Worm (Caenorhabditis elegans) whole organism, L3 larva: ENCODE data around the gene dagl-2.

Source experiments
- ZK546.5 ChIP-seq: sonication (generic microtip); optimal IDR thresholded peaks from 2 replicates; lab custom pipeline; 2017; ENCODE audit warnings: missing biosample characterization, missing genetic modification characterization
- ama-1 ChIP-seq: fragments of 150-350 bp; optimal IDR thresholded peaks from 2 replicates; lab custom pipeline; 2018
- ceh-28 ChIP-seq: fragments of 150-350 bp; optimal IDR thresholded peaks from 2 replicates; lab custom pipeline; 2014; ENCODE audit warnings: missing biosample characterization, missing genetic modification reagents, missing genetic modification characterization
- ceh-82 ChIP-seq: fragments of 150-350 bp; optimal IDR thresholded peaks from 2 replicates; lab custom pipeline; 2014; ENCODE audit warnings: missing biosample characterization, missing genetic modification characterization
- ceh-9 ChIP-seq: sonication (generic microtip); optimal IDR thresholded peaks from 2 replicates; lab custom pipeline; 2018; ENCODE audit warnings: missing biosample characterization, missing genetic modification characterization
- daf-12 ChIP-seq: fragments of 150-350 bp; optimal IDR thresholded peaks from 2 replicates; lab custom pipeline; 2014; ENCODE audit warnings: missing biosample characterization, missing genetic modification reagents, missing genetic modification characterization
- egl-27 ChIP-seq: sonication (generic microtip); optimal IDR thresholded peaks from 4 replicates; lab custom pipeline; 2017; ENCODE audit warnings: missing biosample characterization, missing genetic modification reagents, missing genetic modification characterization
- egl-5 ChIP-seq: fragments of 150-350 bp; optimal IDR thresholded peaks from 2 replicates; lab custom pipeline; 2017; ENCODE audit warnings: missing biosample characterization, missing genetic modification reagents, missing genetic modification characterization, inconsistent platforms
- elt-1 ChIP-seq: fragments of 150-350 bp; optimal IDR thresholded peaks from 2 replicates; lab custom pipeline; 2014; ENCODE audit warnings: missing biosample characterization, missing genetic modification characterization
- elt-2 ChIP-seq: sonication (generic microtip); optimal IDR thresholded peaks from 2 replicates; lab custom pipeline; 2016; ENCODE audit warnings: missing genetic modification reagents, mild to moderate bottlenecking, missing genetic modification characterization, missing compliant biosample characterization
- elt-3 ChIP-seq, 3 experiments: fragments of 150-350 bp in 1 of 3; sonication (generic microtip) in 2 of 3; optimal IDR thresholded peaks; 2 replicates in 2 of 3; 4 replicates in 1 of 3; lab custom pipeline; 2014 to 2017; ENCODE audit warnings: missing biosample characterization in 3 of 3, missing genetic modification characterization in 3 of 3
- fkh-10 ChIP-seq: sonication (generic microtip); optimal IDR thresholded peaks from 2 replicates; lab custom pipeline; 2017; ENCODE audit warnings: missing biosample characterization, missing genetic modification reagents, missing genetic modification characterization
- hmg-11 ChIP-seq: sonication (generic microtip); optimal IDR thresholded peaks from 2 replicates; lab custom pipeline; 2016; ENCODE audit warnings: missing genetic modification characterization, missing compliant biosample characterization
- jun-1 ChIP-seq: fragments of 150-350 bp; optimal IDR thresholded peaks from 2 replicates; lab custom pipeline; 2014; ENCODE audit warnings: missing biosample characterization, missing genetic modification reagents, missing genetic modification characterization
- lin-39 ChIP-seq: fragments of 150-350 bp; optimal IDR thresholded peaks from 2 replicates; lab custom pipeline; 2018; ENCODE audit warnings: missing biosample characterization, missing genetic modification reagents, missing genetic modification characterization
- mdl-1 ChIP-seq: fragments of 150-350 bp; optimal IDR thresholded peaks from 2 replicates; lab custom pipeline; 2014; ENCODE audit warnings: missing biosample characterization, missing genetic modification characterization
- mml-1 ChIP-seq: fragments of 150-350 bp; sonication (generic microtip); optimal IDR thresholded peaks from 3 replicates; lab custom pipeline; 2014; ENCODE audit warnings: missing biosample characterization, missing genetic modification characterization
- nfya-1 ChIP-seq: sonication (generic microtip); optimal IDR thresholded peaks from 2 replicates; lab custom pipeline; 2017; ENCODE audit warnings: missing genetic modification characterization, mild to moderate bottlenecking, missing compliant biosample characterization, antibody characterized with exemption, moderate library complexity; ENCODE audit not compliant: insufficient read depth
- nhr-11 ChIP-seq: fragments of 150-350 bp; optimal IDR thresholded peaks from 2 replicates; lab custom pipeline; 2014; ENCODE audit warnings: missing biosample characterization, missing genetic modification characterization
- nhr-12 ChIP-seq: fragments of 150-350 bp; optimal IDR thresholded peaks from 2 replicates; lab custom pipeline; 2014; ENCODE audit warnings: missing biosample characterization, missing genetic modification characterization
- nhr-23 ChIP-seq: fragments of 150-350 bp; optimal IDR thresholded peaks from 2 replicates; lab custom pipeline; 2014; ENCODE audit warnings: missing biosample characterization, missing genetic modification reagents, missing genetic modification characterization
- nhr-237 ChIP-seq: fragments of 150-350 bp; optimal IDR thresholded peaks from 2 replicates; lab custom pipeline; 2014; ENCODE audit warnings: missing biosample characterization, missing genetic modification characterization
- nhr-25 ChIP-seq: sonication (generic microtip); optimal IDR thresholded peaks from 2 replicates; lab custom pipeline; 2017; ENCODE audit warnings: missing biosample characterization, missing genetic modification characterization
- nhr-28 ChIP-seq: fragments of 150-350 bp; optimal IDR thresholded peaks from 2 replicates; lab custom pipeline; 2014; ENCODE audit warnings: missing biosample characterization, missing genetic modification characterization
- nhr-43 ChIP-seq: sonication (generic microtip); optimal IDR thresholded peaks from 2 replicates; lab custom pipeline; 2016; ENCODE audit warnings: mild to moderate bottlenecking, missing genetic modification characterization, missing compliant biosample characterization; ENCODE audit not compliant: poor library complexity, severe bottlenecking
- nhr-67 ChIP-seq: fragments of 150-350 bp; optimal IDR thresholded peaks from 2 replicates; lab custom pipeline; 2014; ENCODE audit warnings: missing biosample characterization, missing genetic modification characterization
- nhr-76 ChIP-seq: fragments of 150-350 bp; sonication (generic microtip); optimal IDR thresholded peaks from 5 replicates; lab custom pipeline; 2014; ENCODE audit warnings: missing biosample characterization, missing genetic modification characterization
- pqm-1 ChIP-seq: fragments of 150-350 bp; optimal IDR thresholded peaks from 2 replicates; lab custom pipeline; 2017; ENCODE audit warnings: missing biosample characterization, missing genetic modification characterization, inconsistent platforms
- sea-2 ChIP-seq: fragments of 150-350 bp; sonication (generic microtip); optimal IDR thresholded peaks from 4 replicates; lab custom pipeline; 2014; ENCODE audit warnings: missing biosample characterization, missing genetic modification reagents, missing genetic modification characterization
- skn-1 ChIP-seq: fragments of 150-350 bp; optimal IDR thresholded peaks from 2 replicates; lab custom pipeline; 2014; ENCODE audit warnings: missing biosample characterization, missing genetic modification characterization
- tbx-2 ChIP-seq: sonication (generic microtip); optimal IDR thresholded peaks from 2 replicates; lab custom pipeline; 2016; ENCODE audit warnings: mild to moderate bottlenecking, missing genetic modification characterization, missing compliant biosample characterization
- unc-39 ChIP-seq: sonication (generic microtip); optimal IDR thresholded peaks from 4 replicates; lab custom pipeline; 2017; ENCODE audit warnings: missing biosample characterization, missing genetic modification characterization
- zag-1 ChIP-seq: fragments of 150-350 bp; optimal IDR thresholded peaks from 2 replicates; lab custom pipeline; 2014; ENCODE audit warnings: missing biosample characterization, missing genetic modification characterization
- ztf-4 ChIP-seq: fragments of 150-350 bp; optimal IDR thresholded peaks from 2 replicates; lab custom pipeline; 2014; ENCODE audit warnings: missing biosample characterization, missing genetic modification characterization

Gene dagl-2

DNA sequence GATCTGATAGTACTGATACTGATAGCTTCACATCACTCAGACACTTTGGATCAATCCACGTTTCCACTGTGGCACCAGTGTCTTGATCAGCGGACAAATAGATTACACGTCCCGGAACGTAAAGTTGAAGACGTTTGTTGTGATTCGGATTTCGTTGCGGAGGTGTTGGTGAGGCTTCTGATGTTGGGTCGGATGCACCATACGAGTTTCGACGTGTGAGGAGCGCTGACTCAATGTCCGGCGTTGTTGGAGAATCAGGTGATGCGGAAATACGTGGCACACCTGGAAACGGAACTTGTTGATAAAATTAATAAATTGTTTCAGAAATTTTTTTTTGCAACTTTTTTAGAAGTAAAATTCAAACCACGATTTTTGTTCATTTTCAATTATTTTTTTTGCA, 4.3 kb downstream of the dagl-2 start, which contains the start of gene alh-11:
Gene alh-11, minus strand, starts transcription at position 101 of the 400 bp plus-strand sequence.
- TF ChIP-seq nhr-12 (tag; lab: Kevin White, UChicago) = no peak
- TF ChIP-seq nhr-28 (tag; lab: Kevin White, UChicago) = no peak
- TF ChIP-seq nhr-76 = no peak
- TF ChIP-seq fkh-10 (GFP tag; lab: Kevin White, UChicago) = no peak
- no peak for TF ChIP-seq lin-39 (tag; lab: Kevin White, UChicago)

DNA sequence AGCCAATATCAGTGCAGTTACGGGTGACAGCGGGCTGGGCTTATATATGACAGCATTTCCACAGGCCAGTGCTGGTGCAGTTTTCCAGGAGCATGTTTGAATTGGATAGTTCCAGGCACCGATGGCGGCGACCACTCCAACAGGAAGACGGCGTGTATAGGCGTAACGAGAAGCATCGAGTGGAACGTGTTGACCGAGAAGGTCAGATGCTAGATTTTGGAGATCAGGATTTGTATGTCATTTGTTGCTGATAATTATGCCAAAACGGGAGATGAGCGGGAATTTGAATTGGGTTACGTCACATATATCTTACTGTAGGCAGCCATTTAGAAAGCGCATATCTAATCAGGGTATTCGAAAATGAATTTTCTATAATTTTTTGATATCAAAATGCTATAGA, 7.7 kb downstream of the dagl-2 start:
- TF ChIP-seq nhr-76 (no peak), egl-27 (tag; lab: Kevin White, UChicago) (no peak)

DNA sequence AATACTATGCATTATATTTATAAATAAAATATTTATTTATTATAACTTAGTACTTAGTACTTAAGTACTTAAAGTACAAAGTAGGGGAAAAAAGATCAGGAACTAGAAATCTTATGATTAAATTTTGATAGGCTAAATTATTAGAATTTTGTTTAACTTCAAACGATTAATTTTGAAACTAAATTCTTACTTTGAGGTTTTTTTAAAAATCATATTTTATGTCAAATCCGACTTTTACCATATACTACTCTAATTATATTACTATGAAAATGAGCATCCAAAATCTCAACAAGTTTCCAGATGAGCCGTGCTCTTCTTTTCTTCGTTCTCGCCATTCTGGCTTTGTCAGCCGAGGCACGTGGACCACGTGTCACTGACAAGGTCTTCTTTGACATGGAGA, 10.0 kb downstream of the dagl-2 start, which contains the start of gene cyn-6:
Gene cyn-6, plus strand, starts transcription at position 301 of the 400 bp plus-strand sequence.
- TF ChIP-seq ZK546.5 (tag; lab: Kevin White, UChicago) = no peak
- TF ChIP-seq ztf-4 (tag; lab: Kevin White, UChicago) = no peak
- TF ChIP-seq ama-1 = no peak
- TF ChIP-seq elt-1 (tag; lab: Kevin White, UChicago) = no peak
- no peak for TF ChIP-seq nhr-76
- TF ChIP-seq egl-5 = no peak
- TF ChIP-seq ceh-9 = no peak
- no peak for TF ChIP-seq skn-1 (tag; lab: Kevin White, UChicago)
- no peak for TF ChIP-seq nhr-237 (tag; lab: Kevin White, UChicago)
- TF ChIP-seq elt-2 (tag; lab: Kevin White, UChicago) = no peak
- no peak for TF ChIP-seq nhr-67
- no peak for TF ChIP-seq pqm-1 (tag; lab: Kevin White, UChicago)
- no peak for TF ChIP-seq elt-3 (tag; optimal IDR thresholded peaks at IDR 0.05; lab: Kevin White, UChicago)
- no peak for TF ChIP-seq daf-12
- TF ChIP-seq lin-39 (tag; lab: Kevin White, UChicago) = no peak
- TF ChIP-seq hmg-11 (tag; lab: Kevin White, UChicago) = no peak
- no peak for TF ChIP-seq mml-1 (tag; lab: Kevin White, UChicago)
- TF ChIP-seq, all 47 proteins: peak for 0

DNA sequence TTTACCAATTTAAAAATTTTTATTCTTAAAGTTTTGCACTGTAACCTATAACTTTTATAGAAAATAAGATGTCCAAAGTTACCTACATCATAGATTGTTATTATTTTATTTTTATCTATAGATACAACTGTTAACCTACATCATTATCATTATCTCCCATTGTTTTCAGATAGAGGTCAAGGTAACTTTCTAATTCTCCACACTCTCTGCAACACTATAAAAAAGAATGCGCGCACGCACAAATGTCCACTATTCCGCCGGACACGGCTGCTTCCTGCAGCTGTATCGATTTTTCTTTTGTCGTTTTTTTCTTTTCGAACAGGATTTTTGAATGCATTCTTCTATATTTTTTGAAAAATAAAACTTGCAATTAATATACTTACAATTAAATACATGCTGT, 10.4 kb downstream of the dagl-2 start:
- TF ChIP-seq ZK546.5 (tag; lab: Kevin White, UChicago) (no peak), nhr-23 (tag; lab: Kevin White, UChicago) (peak; percentile 69), hmg-11 (tag; lab: Kevin White, UChicago) (peak; percentile 30), ceh-28 (tag; lab: Kevin White, UChicago) (peak; percentile 17), nhr-25 (tag; lab: Kevin White, UChicago) (peak; percentile 7)

DNA sequence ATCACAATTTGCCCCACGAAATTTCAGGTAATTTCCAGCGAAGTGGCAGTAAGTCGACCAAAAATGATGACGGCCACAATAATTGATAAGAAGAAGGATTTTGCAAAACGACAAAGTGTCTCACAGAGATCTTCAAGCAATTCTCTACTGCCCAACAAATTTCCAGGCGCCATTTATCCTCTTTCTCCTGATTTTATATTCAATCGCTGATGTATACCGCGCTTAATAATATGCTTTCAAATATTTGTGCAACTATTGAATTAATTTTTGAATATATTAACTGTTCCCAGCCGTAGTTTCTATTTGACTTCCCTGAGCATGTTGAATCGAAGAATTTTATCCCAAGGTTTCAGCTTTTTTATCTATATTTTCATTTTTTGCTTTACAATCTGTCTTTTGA, 12.1 kb downstream of the dagl-2 start, which contains the start of gene tpst-2:
Gene tpst-2, plus strand, starts transcription at position 301 of the 400 bp plus-strand sequence.
- TF ChIP-seq hmg-11 (tag; lab: Kevin White, UChicago) = no peak
- TF ChIP-seq ceh-82 (tag; lab: Kevin White, UChicago) = no peak
- TF ChIP-seq nfya-1 (tag; lab: Kevin White, UChicago) = no peak
- TF ChIP-seq nhr-43 (tag; lab: Kevin White, UChicago) = no peak
- TF ChIP-seq nhr-28 (tag; lab: Kevin White, UChicago) = no peak

DNA sequence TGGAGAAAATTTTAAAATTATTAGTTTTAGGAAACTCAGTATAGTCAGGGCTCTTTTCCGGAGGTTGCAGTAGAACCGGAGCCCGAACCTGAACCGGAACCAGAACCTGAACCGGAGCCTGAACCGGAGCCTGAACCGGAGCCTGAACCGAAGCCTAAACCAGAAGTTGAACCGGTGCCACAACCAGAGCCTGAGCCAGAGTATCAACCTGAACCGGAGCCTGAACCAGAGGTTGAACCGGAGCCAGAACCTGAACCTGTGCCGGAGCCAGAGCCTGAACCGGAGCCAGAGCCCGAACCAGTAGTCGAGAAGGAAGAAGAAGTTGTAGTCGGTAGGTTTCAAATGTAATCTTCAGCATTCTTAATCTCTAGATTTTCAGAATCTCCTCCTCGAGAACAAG, 14.6 kb downstream of the dagl-2 start:
- no peak for TF ChIP-seq nhr-11
- no peak for TF ChIP-seq zag-1
- no peak for TF ChIP-seq skn-1 (tag; lab: Kevin White, UChicago)
- no peak for TF ChIP-seq sea-2 (GFP tag; lab: Kevin White, UChicago)
- TF ChIP-seq elt-2 (tag; lab: Kevin White, UChicago) = no peak
- TF ChIP-seq nhr-12 (tag; lab: Kevin White, UChicago) = no peak

DNA sequence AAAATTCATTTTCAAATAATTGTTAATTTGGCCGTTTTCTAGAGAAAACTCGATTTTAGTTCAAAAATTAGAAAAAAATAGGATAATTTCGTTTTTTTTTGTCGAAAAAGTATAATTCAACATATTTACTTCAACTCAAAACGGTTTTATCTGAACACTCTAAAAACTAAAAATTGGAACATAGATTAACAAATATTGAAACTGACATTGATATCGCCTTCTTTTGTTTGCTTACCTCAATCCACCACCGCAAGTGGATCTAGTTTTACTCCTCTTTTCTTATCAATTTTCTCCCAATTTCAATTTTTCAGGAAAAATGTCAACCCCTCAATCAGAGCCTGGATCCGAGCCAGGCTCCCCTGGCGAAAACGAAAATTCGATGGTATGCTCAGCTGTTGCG, 18.2 kb downstream of the dagl-2 start, which contains the start of gene ptl-1:
Gene ptl-1, plus strand, starts transcription at position 301 of the 400 bp plus-strand sequence.
- TF ChIP-seq ceh-9 (no peak), mdl-1 (tag; lab: Kevin White, UChicago) (no peak), nhr-76 (no peak), tbx-2 (tag; lab: Kevin White, UChicago) (no peak), lin-39 (tag; lab: Kevin White, UChicago) (no peak), ceh-82 (tag; lab: Kevin White, UChicago) (no peak), jun-1 (no peak), unc-39 (tag; lab: Kevin White, UChicago) (no peak), nhr-43 (tag; lab: Kevin White, UChicago) (no peak)
